Fruit fly (Drosophila melanogaster) whole organism, larva: Measurements from ENCODE around the gene CG42713.

Source experiments
- noc ChIP-seq: fragments of 200-800 bp; sonication (Bioruptor generic); optimal IDR thresholded peaks from 3 replicates; lab custom pipeline; 2019; ENCODE audit warnings: missing biosample characterization, mild to moderate bottlenecking, missing genetic modification characterization, moderate library complexity

CG42713 gene

DNA sequence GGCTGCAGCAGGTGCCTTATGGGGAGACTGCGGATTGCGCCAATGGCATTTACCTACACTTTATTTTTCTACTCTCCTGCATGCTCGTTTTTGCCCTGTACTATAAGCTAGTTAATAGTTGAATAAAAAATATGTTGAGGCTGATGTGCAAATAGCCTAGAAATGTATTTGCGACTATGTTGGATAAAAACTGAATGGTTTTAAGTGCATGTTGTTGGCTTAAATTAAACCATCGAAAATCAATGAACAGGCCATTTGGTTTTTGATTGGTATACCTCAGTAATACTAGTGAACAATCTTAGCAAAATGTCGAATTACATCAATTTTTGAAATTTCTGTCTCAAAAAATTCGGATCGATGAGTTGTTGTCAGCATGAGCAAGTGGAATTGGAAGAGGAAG lies 25.7 kb upstream of the CG42713 start, which contains the start of gene CG32983:
Gene CG32983, plus strand, starts transcription at position 301 of the 400 bp plus-strand sequence.
- TF ChIP-seq noc (tag; lab: Kevin White, UChicago), result no peak

DNA sequence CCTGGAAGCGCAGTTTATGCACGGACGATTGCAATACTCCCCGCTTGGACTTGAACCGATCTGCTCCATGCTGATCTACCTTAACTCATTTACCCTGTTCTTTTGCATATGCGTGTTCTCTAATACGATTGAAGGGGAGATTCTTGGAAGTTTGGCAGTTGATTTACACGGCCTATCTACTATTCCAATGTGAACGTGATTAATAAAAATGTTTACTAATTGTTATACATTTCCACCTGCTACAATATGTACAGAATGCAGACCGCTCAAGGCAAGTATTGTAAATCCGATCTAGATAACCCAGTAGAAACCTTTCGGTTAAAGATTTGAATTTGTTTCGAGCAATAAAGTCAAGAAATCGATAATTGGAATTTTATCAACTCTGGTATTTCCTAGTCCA lies 24.8 kb upstream of the CG42713 start, which contains the start of gene CG9483:
Gene CG9483, plus strand, starts transcription at position 301 of the 400 bp plus-strand sequence.
- no peak for TF ChIP-seq noc (tag; lab: Kevin White, UChicago)

DNA sequence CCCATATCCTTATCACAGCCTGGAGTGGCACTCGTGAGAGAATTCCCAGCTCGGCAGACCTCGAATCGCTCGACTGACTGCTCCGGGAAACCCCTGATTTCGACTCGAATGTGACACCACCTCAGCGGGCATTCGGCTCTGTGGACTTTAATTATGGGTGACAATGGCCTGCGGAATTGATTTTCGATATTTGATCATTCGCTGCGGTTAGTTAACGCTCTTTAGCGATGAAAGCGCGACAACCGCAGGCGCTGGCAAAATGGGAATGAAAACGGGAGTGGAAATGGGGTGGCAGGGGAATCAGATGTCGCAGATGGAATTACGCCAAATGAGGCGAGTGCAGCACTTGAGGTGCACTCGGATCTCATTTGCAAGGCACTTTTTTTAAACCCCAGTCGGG lies 19.6 kb upstream of the CG42713 start:
- TF ChIP-seq noc (tag; lab: Kevin White, UChicago), result no peak

dm6 chr2L:8875835-8876234 lies 15.4 kb upstream of the CG42713 start:
- TF ChIP-seq noc (tag; lab: Kevin White, UChicago), result no peak

- TF ChIP-seq noc (tag; lab: Kevin White, UChicago), result peak; percentile 55
Observed at dm6 chr2L:8879241-8879931, 11.9 kb upstream of the CG42713 start.

- TF ChIP-seq noc (tag; lab: Kevin White, UChicago), result no peak
Observed at dm6 chr2L:8881095-8881494, 10.1 kb upstream of the CG42713 start.

- TF ChIP-seq noc (tag; lab: Kevin White, UChicago), result no peak
Observed at dm6 chr2L:8884102-8884501, 7.1 kb upstream of the CG42713 start.

DNA sequence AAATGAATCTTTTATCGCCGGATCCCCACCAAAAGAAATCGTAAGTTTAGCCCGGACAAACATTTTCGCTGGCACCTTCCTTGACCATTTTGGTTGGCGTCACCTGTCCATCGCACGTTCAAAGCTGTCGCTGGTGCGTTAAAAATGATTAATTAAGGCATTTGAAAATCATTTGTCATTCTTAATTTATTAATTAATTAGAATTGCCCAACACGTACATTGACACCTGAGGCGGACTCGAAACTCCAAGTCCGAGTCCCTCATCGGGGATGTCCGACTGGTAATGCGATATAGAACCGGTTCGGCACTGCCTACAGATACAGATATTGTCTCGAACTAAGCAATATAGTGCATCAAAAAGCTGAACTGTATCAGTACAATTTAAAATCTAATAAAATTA lies 3.0 kb upstream of the CG42713 start:
- TF ChIP-seq noc (tag; lab: Kevin White, UChicago), result no peak

DNA sequence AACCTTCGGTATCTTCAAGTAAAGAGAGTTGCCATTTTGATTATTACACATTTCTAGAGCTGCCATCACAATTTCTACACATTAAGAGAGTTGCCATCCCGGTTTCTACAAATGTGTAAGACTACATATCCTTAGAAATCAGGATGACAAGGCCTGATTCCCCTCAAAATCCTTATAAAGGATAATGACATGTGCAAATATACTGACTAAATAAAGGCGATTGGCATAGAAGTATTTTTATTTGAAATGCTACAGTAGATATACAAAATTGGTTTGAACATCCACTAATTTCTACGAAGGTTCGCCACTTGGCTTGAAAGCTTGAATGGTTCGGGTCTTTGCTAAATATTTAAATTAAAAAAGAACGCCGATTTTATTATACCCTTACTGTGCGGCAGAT lies 2.5 kb upstream of the CG42713 start:
- no peak for TF ChIP-seq noc (tag; lab: Kevin White, UChicago)

- no peak for TF ChIP-seq noc (tag; lab: Kevin White, UChicago)
Observed at dm6 chr2L:8894224-8894623, 3.0 kb downstream of the CG42713 start.

DNA sequence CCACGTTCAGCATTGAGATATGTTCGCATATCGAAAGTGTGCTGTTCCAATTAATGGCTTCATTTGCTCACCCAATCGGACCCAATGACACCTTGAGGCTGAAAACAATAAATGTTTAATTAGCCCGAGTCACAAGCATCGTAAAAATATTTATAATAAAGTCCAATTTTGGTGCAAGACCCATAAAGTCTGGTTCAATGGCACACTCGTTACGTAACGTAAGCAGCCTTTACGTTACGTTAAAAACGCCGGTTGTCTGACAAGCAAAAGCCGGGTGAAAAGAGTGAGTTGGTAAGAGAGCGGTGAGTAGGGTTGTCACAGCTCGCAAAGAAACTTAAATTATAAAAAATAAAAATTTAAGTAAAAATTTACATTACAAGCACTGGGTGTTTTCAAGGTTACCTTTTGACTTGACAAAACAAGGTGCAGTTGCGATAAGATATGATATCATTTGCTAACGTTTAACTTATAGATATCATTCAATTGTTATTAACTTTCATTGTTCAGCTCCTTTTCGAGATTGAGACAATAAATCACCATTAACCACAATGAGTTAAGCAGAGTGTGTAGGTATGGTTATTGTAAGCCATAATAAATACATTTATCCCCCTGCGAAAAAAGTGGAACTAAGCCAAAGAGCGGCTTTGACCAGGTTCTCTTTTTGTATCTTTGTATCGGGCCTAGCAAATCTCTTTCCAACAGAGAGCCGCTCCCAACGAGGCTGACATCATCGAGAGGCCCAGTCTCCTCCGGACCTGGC lies 6.9 kb downstream of the CG42713 start:
- peak; percentile 60 for TF ChIP-seq noc (tag; lab: Kevin White, UChicago)

DNA sequence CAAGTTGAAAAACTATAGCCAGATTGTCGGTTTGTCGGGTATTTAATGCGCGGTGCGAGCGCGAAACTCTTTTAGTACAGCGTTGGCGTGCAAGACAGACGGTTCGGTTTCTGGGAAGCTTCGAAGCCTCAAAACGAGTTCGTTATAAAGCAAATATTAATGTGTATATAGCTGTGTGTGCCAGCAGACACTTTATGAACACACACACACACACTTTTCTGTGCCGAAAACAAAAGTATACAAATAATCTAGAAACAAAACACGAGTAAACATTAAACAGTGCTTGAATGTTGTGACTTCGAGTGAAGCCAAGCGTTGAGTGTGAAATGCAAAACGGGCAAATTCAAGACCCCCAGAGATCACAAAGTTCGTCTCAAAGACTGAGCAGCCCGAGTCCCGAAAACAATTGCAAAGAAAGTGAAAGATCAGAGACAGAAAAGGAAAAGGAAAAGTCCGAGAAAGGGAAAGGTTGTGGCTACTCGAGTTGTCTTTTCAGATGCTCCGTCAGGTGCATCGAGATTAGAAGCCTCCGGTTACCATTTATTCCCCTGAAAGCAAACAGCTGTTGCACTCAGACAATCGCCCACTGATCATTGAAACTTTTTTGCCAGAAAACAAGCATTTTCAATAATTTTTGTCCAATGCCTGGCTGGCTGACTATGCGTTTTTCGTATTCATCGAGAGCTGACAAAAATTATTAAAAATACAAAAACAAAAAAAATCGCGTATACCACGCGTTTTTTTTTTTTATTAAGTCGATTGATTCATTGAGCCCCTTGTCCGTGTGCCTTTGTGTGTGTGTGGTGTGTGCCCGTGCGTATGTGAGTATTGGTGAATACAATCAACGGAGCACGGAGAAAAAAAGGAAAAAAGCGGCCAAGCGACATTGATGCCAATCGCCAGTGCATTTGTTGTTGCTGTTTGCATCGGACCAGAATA lies 7.7 kb downstream of the CG42713 start, which contains the start of gene CG34398:
Gene CG34398, plus strand, starts transcription at position 73 of the 939 bp plus-strand sequence.
- no peak for TF ChIP-seq noc (tag; lab: Kevin White, UChicago)

DNA sequence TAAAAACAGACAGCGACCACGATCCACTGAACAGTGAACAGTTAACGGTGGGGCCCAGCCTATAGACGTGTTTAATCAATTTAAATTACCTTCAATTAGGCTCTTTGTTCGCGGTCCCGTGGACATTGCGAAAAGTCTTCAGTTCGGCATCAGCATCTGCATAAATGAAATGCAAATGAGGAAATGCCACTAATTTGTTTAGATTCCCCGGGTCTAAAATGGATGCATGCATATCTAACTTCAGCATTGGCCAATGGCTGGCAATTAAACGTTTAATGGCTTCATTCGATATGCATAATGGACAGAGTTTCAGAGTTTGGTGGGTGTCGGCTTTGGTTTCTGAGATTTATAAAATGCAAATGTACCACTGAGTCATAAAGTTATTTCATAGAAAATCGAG lies 10.6 kb downstream of the CG42713 start:
- TF ChIP-seq noc (tag; lab: Kevin White, UChicago), result no peak

DNA sequence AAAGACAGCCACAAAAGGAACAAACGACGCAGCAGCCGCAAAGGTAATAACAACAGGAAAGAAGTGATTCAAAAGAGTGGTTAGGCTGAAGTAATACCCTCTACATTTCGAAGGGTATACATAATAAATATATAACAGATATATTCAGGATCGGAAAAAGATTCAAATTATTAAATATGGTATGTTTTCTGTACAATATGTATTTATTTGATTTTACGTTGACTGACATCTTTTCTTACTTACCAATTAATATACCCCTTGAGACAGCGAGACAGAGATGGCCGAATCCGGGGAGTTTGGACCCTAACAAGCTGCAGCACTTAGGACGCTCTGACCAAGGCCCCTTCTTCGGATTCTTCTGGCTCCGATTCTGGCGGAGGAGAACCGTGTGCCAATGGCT lies 15.0 kb downstream of the CG42713 start:
- TF ChIP-seq noc (tag; lab: Kevin White, UChicago), result no peak

dm6 chr2L:8915709-8916108 lies 24.5 kb downstream of the CG42713 start:
- TF ChIP-seq noc (tag; lab: Kevin White, UChicago), result no peak

- no peak for TF ChIP-seq noc (tag; lab: Kevin White, UChicago)
Observed at dm6 chr2L:8919638-8920037, 28.4 kb downstream of the CG42713 start.
